Fruit fly (Drosophila melanogaster) whole organism, embryonic: ENCODE data around the gene Srp9.

Source experiments
- Adf1 ChIP-seq: fragments of 200-800 bp; sonication (Bioruptor generic); IDR thresholded peaks from 2 replicates; pipeline ENCODE4 v1.3.6; 2022; ENCODE audit warnings: missing biosample characterization, missing genetic modification characterization
- Atf6 ChIP-seq: fragments of 200-800 bp; sonication (Bioruptor generic); IDR thresholded peaks from 2 replicates; pipeline ENCODE4 v1.3.6; 2022; ENCODE audit warnings: missing biosample characterization, missing genetic modification characterization
- BEAF-32 ChIP-seq: fragments of 200-800 bp; sonication (Bioruptor generic); optimal IDR thresholded peaks from 3 replicates; lab custom pipeline; 2017; ENCODE audit warnings: missing biosample characterization, missing genetic modification characterization, mild to moderate bottlenecking, moderate library complexity, missing genetic modification reagents
- CG10267 ChIP-seq: fragments of 200-800 bp; sonication (Bioruptor generic); optimal IDR thresholded peaks from 2 replicates; lab custom pipeline; 2018; ENCODE audit warnings: missing biosample characterization, mild to moderate bottlenecking, missing genetic modification characterization, moderate library complexity
- CG10979 ChIP-seq: fragments of 200-800 bp; sonication (Bioruptor generic); optimal IDR thresholded peaks from 2 replicates; lab custom pipeline; 2018; ENCODE audit warnings: missing biosample characterization, mild to moderate bottlenecking, missing genetic modification characterization, moderate library complexity
- CG11560 ChIP-seq: fragments of 200-800 bp; sonication (Bioruptor generic); IDR thresholded peaks from 3 replicates; pipeline ENCODE4 v1.3.6; 2022; ENCODE audit warnings: missing biosample characterization, missing genetic modification characterization
- CG12391 ChIP-seq: fragments of 200-800 bp; sonication (Bioruptor generic); optimal IDR thresholded peaks from 3 replicates; lab custom pipeline; 2018; ENCODE audit warnings: missing biosample characterization, mild to moderate bottlenecking, missing genetic modification characterization, moderate library complexity
- CG13775 ChIP-seq: fragments of 200-800 bp; sonication (Bioruptor generic); optimal IDR thresholded peaks from 3 replicates; lab custom pipeline; 2017; ENCODE audit warnings: missing biosample characterization, mild to moderate bottlenecking, missing genetic modification characterization
- CG14710 ChIP-seq: fragments of 200-800 bp; sonication (Bioruptor generic); optimal IDR thresholded peaks from 3 replicates; lab custom pipeline; 2019; ENCODE audit warnings: missing biosample characterization, mild to moderate bottlenecking, missing genetic modification characterization, moderate library complexity
- CG17361 ChIP-seq: fragments of 200-800 bp; sonication (Bioruptor generic); IDR thresholded peaks from 3 replicates; pipeline ENCODE4 v1.3.6; 2022; ENCODE audit warnings: missing biosample characterization, missing genetic modification characterization
- CG17568 ChIP-seq: fragments of 200-800 bp; sonication (Bioruptor generic); optimal IDR thresholded peaks from 2 replicates; lab custom pipeline; 2018; ENCODE audit warnings: missing biosample characterization, mild to moderate bottlenecking, missing genetic modification characterization, moderate library complexity
- CG18764 ChIP-seq: fragments of 200-800 bp; sonication (Bioruptor generic); optimal IDR thresholded peaks from 3 replicates; lab custom pipeline; 2016; ENCODE audit warnings: missing biosample characterization, missing genetic modification characterization
- CG2116 ChIP-seq: fragments of 200-800 bp; sonication (Bioruptor generic); optimal IDR thresholded peaks from 3 replicates; lab custom pipeline; 2018; ENCODE audit warnings: missing biosample characterization, mild to moderate bottlenecking, missing genetic modification characterization
- CG2712 ChIP-seq: fragments of 200-800 bp; optimal IDR thresholded peaks from 3 replicates; lab custom pipeline; 2019; ENCODE audit warnings: missing biosample characterization, mild to moderate bottlenecking, missing genetic modification characterization, moderate library complexity
- CG30020 ChIP-seq: fragments of 200-800 bp; optimal IDR thresholded peaks from 2 replicates; lab custom pipeline; 2019; ENCODE audit warnings: missing biosample characterization, mild to moderate bottlenecking, missing genetic modification characterization, moderate library complexity
- CG30403 ChIP-seq: fragments of 200-800 bp; sonication (Bioruptor generic); optimal IDR thresholded peaks from 3 replicates; lab custom pipeline; 2016; ENCODE audit warnings: missing biosample characterization, missing genetic modification characterization
- CG3995 ChIP-seq: fragments of 200-800 bp; sonication (Bioruptor generic); optimal IDR thresholded peaks from 3 replicates; lab custom pipeline; 2016; ENCODE audit warnings: missing biosample characterization, missing genetic modification characterization
- CG43689 ChIP-seq: fragments of 200-800 bp; sonication (Bioruptor generic); IDR thresholded peaks from 2 replicates; pipeline ENCODE4 v1.3.6; 2022; ENCODE audit warnings: missing biosample characterization, missing genetic modification characterization
- CG4617 ChIP-seq: fragments of 200-800 bp; sonication (Bioruptor generic); optimal IDR thresholded peaks from 3 replicates; lab custom pipeline; 2016; ENCODE audit warnings: missing biosample characterization, missing genetic modification characterization, borderline replicate concordance
- CG6254 ChIP-seq: fragments of 200-800 bp; sonication (Bioruptor generic); optimal IDR thresholded peaks from 3 replicates; lab custom pipeline; 2017; ENCODE audit warnings: mild to moderate bottlenecking, missing biosample characterization, missing genetic modification reagents, missing genetic modification characterization
- CG7745 ChIP-seq: fragments of 200-800 bp; sonication (Bioruptor generic); optimal IDR thresholded peaks from 2 replicates; lab custom pipeline; 2018; ENCODE audit warnings: missing biosample characterization, mild to moderate bottlenecking, missing genetic modification characterization, moderate library complexity
- CG8388 ChIP-seq: fragments of 200-800 bp; sonication (Bioruptor generic); optimal IDR thresholded peaks from 2 replicates; lab custom pipeline; 2019; ENCODE audit warnings: missing biosample characterization, mild to moderate bottlenecking, missing genetic modification characterization, moderate library complexity
- CG9797 ChIP-seq: fragments of 200-800 bp; sonication (Bioruptor generic); optimal IDR thresholded peaks from 3 replicates; lab custom pipeline; 2018; ENCODE audit warnings: missing biosample characterization, mild to moderate bottlenecking, missing genetic modification characterization
- Dll ChIP-seq: fragments of 200-800 bp; sonication (Bioruptor generic); IDR thresholded peaks from 4 replicates; pipeline ENCODE4 v1.3.6; 2022; ENCODE audit warnings: missing biosample characterization, missing genetic modification characterization; ENCODE audit not compliant: partially characterized antibody
- Dp ChIP-seq: fragments of 200-800 bp; sonication (Bioruptor generic); optimal IDR thresholded peaks from 2 replicates; lab custom pipeline; 2018; ENCODE audit warnings: missing biosample characterization, mild to moderate bottlenecking, missing genetic modification characterization, moderate library complexity
- Ets97D ChIP-seq: fragments of 200-800 bp; sonication (Bioruptor generic); optimal IDR thresholded peaks from 3 replicates; lab custom pipeline; 2016; ENCODE audit warnings: missing biosample characterization, missing genetic modification characterization
- Hmr ChIP-seq: fragments of 200-800 bp; sonication (Bioruptor generic); optimal IDR thresholded peaks from 3 replicates; lab custom pipeline; 2017; ENCODE audit warnings: mild to moderate bottlenecking, missing biosample characterization, missing genetic modification reagents, missing genetic modification characterization
- Lhr ChIP-seq: fragments of 200-800 bp; sonication (Bioruptor generic); optimal IDR thresholded peaks from 3 replicates; lab custom pipeline; 2017; ENCODE audit warnings: mild to moderate bottlenecking, missing biosample characterization, missing genetic modification reagents, missing genetic modification characterization
- MESR4 ChIP-seq: fragments of 200-800 bp; sonication (Bioruptor generic); optimal IDR thresholded peaks from 2 replicates; lab custom pipeline; 2018; ENCODE audit warnings: missing biosample characterization, mild to moderate bottlenecking, missing genetic modification characterization, moderate library complexity
- Med ChIP-seq: fragments of 200-800 bp; sonication (Bioruptor generic); peaks from one replicate; lab custom pipeline; 2016; ENCODE audit warnings: missing biosample characterization, missing genetic modification characterization, mild to moderate bottlenecking, inconsistent platforms, moderate library complexity
- Scr ChIP-seq: fragments of 200-800 bp; sonication (Bioruptor generic); IDR thresholded peaks from 2 replicates; pipeline ENCODE4 v1.3.6; 2022; ENCODE audit warnings: missing biosample characterization, missing genetic modification characterization; ENCODE audit not compliant: partially characterized antibody
- Sin3A ChIP-seq: fragments of >200 bp; optimal IDR thresholded peaks from 2 replicates; lab custom pipeline; 2018
- YL-1 ChIP-seq: fragments of 200-800 bp; sonication (Bioruptor generic); optimal IDR thresholded peaks from 3 replicates; lab custom pipeline; 2017; ENCODE audit warnings: missing biosample characterization, mild to moderate bottlenecking, missing genetic modification characterization
- az2 ChIP-seq: fragments of 200-800 bp; sonication (Bioruptor generic); optimal IDR thresholded peaks from 3 replicates; lab custom pipeline; 2016; ENCODE audit warnings: missing biosample characterization, missing genetic modification characterization
- cg ChIP-seq: fragments of 200-800 bp; sonication (Bioruptor generic); optimal IDR thresholded peaks from 3 replicates; lab custom pipeline; 2019; ENCODE audit warnings: missing biosample characterization, mild to moderate bottlenecking, missing genetic modification characterization, moderate library complexity
- crp ChIP-seq, 2 experiments: fragments of 200-800 bp; sonication (Bioruptor generic); optimal IDR thresholded peaks; 2 replicates in 1 of 2; 3 replicates in 1 of 2; lab custom pipeline; 2017; ENCODE audit warnings: missing biosample characterization in 2 of 2, missing genetic modification characterization in 2 of 2, mild to moderate bottlenecking in 1 of 2, moderate library complexity in 1 of 2
- exex ChIP-seq: fragments of 200-800 bp; sonication (Bioruptor generic); optimal IDR thresholded peaks from 4 replicates; lab custom pipeline; 2018; ENCODE audit warnings: missing biosample characterization, mild to moderate bottlenecking, missing genetic modification characterization, moderate library complexity
- klu ChIP-seq: fragments of 200-800 bp; sonication (Bioruptor generic); IDR thresholded peaks from 2 replicates; pipeline ENCODE4 v1.3.6; 2022; ENCODE audit warnings: missing biosample characterization, missing genetic modification characterization
- lbe ChIP-seq: fragments of 200-800 bp; sonication (Bioruptor generic); optimal IDR thresholded peaks from 2 replicates; lab custom pipeline; 2016; ENCODE audit warnings: missing biosample characterization, mild to moderate bottlenecking, missing genetic modification characterization
- lov ChIP-seq, 2 experiments: fragments of 200-800 bp in 1 of 2; fragments of >200 bp in 1 of 2; sonication (Bioruptor generic) in 1 of 2; IDR thresholded peaks in 1 of 2; optimal IDR thresholded peaks in 1 of 2; 2 replicates in 1 of 2; 3 replicates in 1 of 2; pipeline versions ENCODE4 v1.3.6 to Lab custom; 2017 to 2022; ENCODE audit warnings: missing biosample characterization in 1 of 2, missing genetic modification characterization in 1 of 2
- maf-S ChIP-seq: fragments of 200-800 bp; sonication (Bioruptor generic); optimal IDR thresholded peaks from 2 replicates; lab custom pipeline; 2016; ENCODE audit warnings: missing biosample characterization, missing genetic modification characterization
- nmo ChIP-seq: fragments of 200-800 bp; sonication (Bioruptor generic); optimal IDR thresholded peaks from 2 replicates; lab custom pipeline; 2018; ENCODE audit warnings: missing biosample characterization, mild to moderate bottlenecking, missing genetic modification characterization, moderate library complexity
- psq ChIP-seq: fragments of 200-800 bp; sonication (Bioruptor generic); optimal IDR thresholded peaks from 2 replicates; lab custom pipeline; 2017; ENCODE audit warnings: missing biosample characterization, missing genetic modification characterization
- pzg ChIP-seq: fragments of 200-800 bp; sonication (Bioruptor generic); optimal IDR thresholded peaks from 3 replicates; lab custom pipeline; 2018; ENCODE audit warnings: missing biosample characterization, mild to moderate bottlenecking, missing genetic modification characterization, moderate library complexity
- row ChIP-seq: fragments of 200-800 bp; sonication (Bioruptor generic); IDR thresholded peaks from 3 replicates; pipeline ENCODE4 v1.3.6; 2022; ENCODE audit warnings: missing biosample characterization, missing genetic modification characterization
- ssp ChIP-seq: fragments of 200-800 bp; sonication (Bioruptor generic); IDR thresholded peaks from 2 replicates; pipeline ENCODE4 v1.3.6; 2022; ENCODE audit warnings: missing biosample characterization, missing genetic modification characterization
- sug ChIP-seq: fragments of 200-800 bp; optimal IDR thresholded peaks from 2 replicates; lab custom pipeline; 2019; ENCODE audit warnings: missing biosample characterization, mild to moderate bottlenecking, missing genetic modification characterization, moderate library complexity
- unc-4 ChIP-seq: fragments of 200-800 bp; sonication (Bioruptor generic); IDR thresholded peaks from 2 replicates; pipeline ENCODE4 v1.3.6; 2022; ENCODE audit warnings: missing biosample characterization, missing genetic modification characterization; ENCODE audit not compliant: partially characterized antibody

Srp9 gene

DNA sequence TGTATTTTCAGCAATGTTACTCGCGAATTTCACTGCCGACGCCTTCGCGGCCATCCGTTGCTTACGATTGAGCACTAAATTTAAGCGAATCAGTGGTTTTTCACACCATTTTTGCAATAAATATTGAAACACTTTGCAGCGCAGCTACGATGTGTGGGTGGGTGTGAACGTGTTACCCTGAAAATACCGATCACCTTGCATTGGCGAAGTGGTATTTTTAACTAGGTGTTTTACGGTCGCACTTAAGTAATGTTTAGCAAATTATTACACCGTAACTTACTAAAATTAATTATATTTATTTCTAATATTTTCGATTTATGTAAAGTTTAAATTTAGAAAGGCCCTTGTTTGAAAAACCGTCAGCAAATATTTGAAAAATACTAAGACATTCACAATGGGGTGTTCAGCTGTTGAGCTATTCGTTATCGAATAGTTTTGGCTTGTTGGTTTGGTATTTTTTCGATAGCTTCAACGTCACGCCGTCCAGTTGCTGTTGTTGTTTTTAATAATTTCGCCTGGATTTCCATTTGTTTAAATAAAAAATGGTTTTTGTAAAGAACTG is at the start of gene Srp9, which contains the start of gene syd:
Gene Srp9, plus strand, starts transcription at position 441 of the 562 bp plus-strand sequence.
Gene syd, minus strand, starts transcription at position 188 of the 562 bp plus-strand sequence.
- TF ChIP-seq CG8388 (GFP tag; lab: Kevin White, UChicago) (no peak), sug (peak; percentile 20), Lhr (GFP tag; lab: Kevin White, UChicago) (peak; percentile 6), CG12391 (peak; percentile 36), exex (tag; lab: Kevin White, UChicago) (peak; percentile 36), CG14710 (tag; lab: Kevin White, UChicago) (peak; percentile 64), lbe (GFP tag; lab: Kevin White, UChicago) (peak; percentile 25), Atf6 (no peak), CG18764 (no peak), cg (peak; percentile 57), CG30403 (GFP tag; lab: Kevin White, UChicago) (peak; percentile 5), CG11560 (tag; lab: Robert Waterston, UW) (peak; percentile 98), klu (GFP tag; lab: Robert Waterston, UW) (peak; percentile 49; the same call in 1 of the 2 replicates), Adf1 (0 out of 2 replicates have a peak, but pooled peaks have one; percentile 13), row (GFP tag; lab: Robert Waterston, UW) (peak; percentile 12; the same call in 1 of the 3 replicates), Ets97D (GFP tag; lab: Kevin White, UChicago) (peak; percentile 38), CG17568 (GFP tag; lab: Kevin White, UChicago) (peak; percentile 24), CG30020 (tag; lab: Kevin White, UChicago) (peak; percentile 60), pzg (peak; percentile 61), CG2116 (GFP tag; lab: Kevin White, UChicago) (peak; percentile 57), maf-S (GFP tag; lab: Kevin White, UChicago) (no peak), CG13775 (GFP tag; lab: Kevin White, UChicago) (no peak), CG43689 (GFP tag; lab: Robert Waterston, UW) (no peak), CG7745 (peak; percentile 11), Sin3A (lab: Kevin White, UChicago) (peak; percentile 53), YL-1 (GFP tag; lab: Kevin White, UChicago) (peak; percentile 69), ssp (peak; percentile 49), crp (GFP tag; optimal IDR thresholded peaks at IDR 0.05; lab: Kevin White, UChicago) (peak; percentile 16 to 84), MESR4 (GFP tag; lab: Kevin White, UChicago) (peak; percentile 90), az2 (GFP tag; lab: Kevin White, UChicago) (no peak), CG9797 (GFP tag; lab: Kevin White, UChicago) (peak; percentile 81), CG10267 (tag; lab: Kevin White, UChicago) (peak; percentile 59), CG4617 (peak; percentile 94), psq (GFP tag; lab: Kevin White, UChicago) (peak; percentile 17), CG10979 (tag; lab: Kevin White, UChicago) (no peak), nmo (GFP tag; lab: Kevin White, UChicago) (peak; percentile 55), Dp (peak; percentile 39), CG3995 (GFP tag; lab: Kevin White, UChicago) (peak; percentile 44), BEAF-32 (GFP tag; lab: Kevin White, UChicago) (peak; percentile 58), Med (peak; percentile 64), lov (optimal IDR thresholded peaks at IDR 0.05; lab: Kevin White, UChicago) (no peak), lov (GFP tag; IDR thresholded peaks at IDR 0.05; lab: Robert Waterston, UW) (no peak), CG17361 (GFP tag; lab: Robert Waterston, UW) (0 out of 3 replicates have a peak, but pooled peaks have one; percentile 25), Hmr (GFP tag; lab: Kevin White, UChicago) (peak; percentile 31), CG2712 (tag; lab: Kevin White, UChicago) (peak; percentile 99), unc-4 (GFP tag; lab: Robert Waterston, UW) (peak; percentile 23; the same call in 1 of the 2 replicates), CG6254 (peak; percentile 33), Dll (GFP tag; lab: Robert Waterston, UW) (peak; percentile 56; the same call in 1 of the 4 replicates), Scr (peak; percentile 24; the same call in 1 of the 2 replicates)
